Fruit fly (Drosophila melanogaster) whole organism, embryonic: ENCODE measurements around the gene COX7AL.

ENCODE experiments used
- BtbVII ChIP-seq: fragments of 200-800 bp; sonication (Bioruptor generic); optimal IDR thresholded peaks from 3 replicates; lab custom pipeline; 2017; ENCODE audit warnings: missing biosample characterization, mild to moderate bottlenecking, missing genetic modification characterization
- CG13624 ChIP-seq: fragments of 200-800 bp; sonication (Bioruptor generic); optimal IDR thresholded peaks from 2 replicates; lab custom pipeline; 2016; ENCODE audit warnings: missing biosample characterization, missing genetic modification characterization
- CG17361 ChIP-seq: fragments of 200-800 bp; sonication (Bioruptor generic); IDR thresholded peaks from 3 replicates; pipeline ENCODE4 v1.3.6; 2022; ENCODE audit warnings: missing biosample characterization, missing genetic modification characterization
- CG18011 ChIP-seq: fragments of 200-800 bp; sonication (Bioruptor generic); optimal IDR thresholded peaks from 2 replicates; lab custom pipeline; 2017; ENCODE audit warnings: missing biosample characterization, missing genetic modification characterization, mild to moderate bottlenecking, moderate library complexity, missing genotype
- CG2678 ChIP-seq: fragments of 200-800 bp; sonication (Bioruptor generic); optimal IDR thresholded peaks from 3 replicates; lab custom pipeline; 2019; ENCODE audit warnings: missing biosample characterization, mild to moderate bottlenecking, missing genetic modification characterization, moderate library complexity
- CG30403 ChIP-seq: fragments of 200-800 bp; sonication (Bioruptor generic); optimal IDR thresholded peaks from 3 replicates; lab custom pipeline; 2016; ENCODE audit warnings: missing biosample characterization, missing genetic modification characterization
- CG4360 ChIP-seq: fragments of 200-800 bp; sonication (Bioruptor generic); IDR thresholded peaks from 2 replicates; pipeline ENCODE4 v1.3.6; 2022; ENCODE audit warnings: missing biosample characterization, missing genetic modification characterization
- CG43689 ChIP-seq: fragments of 200-800 bp; sonication (Bioruptor generic); IDR thresholded peaks from 2 replicates; pipeline ENCODE4 v1.3.6; 2022; ENCODE audit warnings: missing biosample characterization, missing genetic modification characterization
- CG4617 ChIP-seq: fragments of 200-800 bp; sonication (Bioruptor generic); optimal IDR thresholded peaks from 3 replicates; lab custom pipeline; 2016; ENCODE audit warnings: missing biosample characterization, missing genetic modification characterization, borderline replicate concordance
- CG6854 ChIP-seq: fragments of 200-800 bp; sonication (Bioruptor generic); optimal IDR thresholded peaks from 3 replicates; lab custom pipeline; 2017; ENCODE audit warnings: missing biosample characterization, mild to moderate bottlenecking, missing genetic modification characterization
- CG7556 ChIP-seq: fragments of 200-800 bp; sonication (Bioruptor generic); optimal IDR thresholded peaks from 2 replicates; lab custom pipeline; 2017; ENCODE audit warnings: missing biosample characterization, mild to moderate bottlenecking, missing genetic modification characterization
- CG7745 ChIP-seq: fragments of 200-800 bp; sonication (Bioruptor generic); optimal IDR thresholded peaks from 2 replicates; lab custom pipeline; 2018; ENCODE audit warnings: missing biosample characterization, mild to moderate bottlenecking, missing genetic modification characterization, moderate library complexity
- CG8359 ChIP-seq: fragments of 200-800 bp; sonication (Bioruptor generic); optimal IDR thresholded peaks from 2 replicates; lab custom pipeline; 2017; ENCODE audit warnings: missing biosample characterization, mild to moderate bottlenecking, missing genetic modification characterization, borderline replicate concordance
- CG8944 ChIP-seq: fragments of 200-800 bp; sonication (Bioruptor generic); optimal IDR thresholded peaks from 3 replicates; lab custom pipeline; 2016; ENCODE audit warnings: missing biosample characterization, missing genetic modification characterization
- CG9437 ChIP-seq: fragments of 200-800 bp; sonication (Bioruptor generic); optimal IDR thresholded peaks from 2 replicates; lab custom pipeline; 2018; ENCODE audit warnings: missing biosample characterization, mild to moderate bottlenecking, missing genetic modification characterization
- Chrac-16 ChIP-seq: fragments of 200-800 bp; sonication (Bioruptor generic); optimal IDR thresholded peaks from 3 replicates; lab custom pipeline; 2016; ENCODE audit warnings: missing biosample characterization, missing genetic modification characterization
- CoRest ChIP-seq: fragments of 200-800 bp; sonication (Bioruptor generic); optimal IDR thresholded peaks from 3 replicates; lab custom pipeline; 2018; ENCODE audit warnings: missing biosample characterization, mild to moderate bottlenecking, missing genetic modification characterization, moderate library complexity
- CrebB ChIP-seq: fragments of 200-800 bp; sonication (Bioruptor generic); optimal IDR thresholded peaks from 3 replicates; lab custom pipeline; 2018; ENCODE audit warnings: missing biosample characterization, mild to moderate bottlenecking, missing genetic modification characterization
- Doc2 ChIP-seq: fragments of 200-800 bp; sonication (Bioruptor generic); IDR thresholded peaks from 2 replicates; pipeline ENCODE4 v1.3.6; 2022; ENCODE audit warnings: missing biosample characterization, missing genetic modification characterization
- E2f2 ChIP-seq: fragments of 200-800 bp; sonication (Bioruptor generic); IDR thresholded peaks from 2 replicates; pipeline ENCODE4 v1.3.6; 2022; ENCODE audit warnings: missing biosample characterization, missing genetic modification characterization
- Myb ChIP-seq: fragments of 200-800 bp; sonication (Bioruptor generic); optimal IDR thresholded peaks from 2 replicates; lab custom pipeline; 2016; ENCODE audit warnings: missing biosample characterization, missing genetic modification characterization
- NFAT ChIP-seq: fragments of 200-800 bp; sonication (Bioruptor generic); IDR thresholded peaks from 2 replicates; pipeline ENCODE4 v1.3.6; 2022; ENCODE audit warnings: missing biosample characterization, missing genetic modification characterization
- Sin3A ChIP-seq: fragments of >200 bp; optimal IDR thresholded peaks from 2 replicates; lab custom pipeline; 2018
- Six4 ChIP-seq: fragments of 200-800 bp; sonication (Bioruptor generic); optimal IDR thresholded peaks from 2 replicates; lab custom pipeline; 2016; ENCODE audit warnings: missing biosample characterization, missing genetic modification characterization
- YL-1 ChIP-seq: fragments of 200-800 bp; sonication (Bioruptor generic); optimal IDR thresholded peaks from 3 replicates; lab custom pipeline; 2017; ENCODE audit warnings: missing biosample characterization, mild to moderate bottlenecking, missing genetic modification characterization
- ash1 ChIP-seq: fragments of 200-800 bp; sonication (Bioruptor generic); optimal IDR thresholded peaks from 2 replicates; lab custom pipeline; 2018; ENCODE audit warnings: missing biosample characterization, mild to moderate bottlenecking, missing genetic modification characterization
- ato ChIP-seq: fragments of 200-800 bp; sonication (Bioruptor generic); IDR thresholded peaks from 2 replicates; pipeline ENCODE4 v1.3.6; 2022; ENCODE audit warnings: missing biosample characterization, missing genetic modification characterization; ENCODE audit not compliant: partially characterized antibody
- bab2 ChIP-seq: fragments of 200-800 bp; sonication (Bioruptor generic); optimal IDR thresholded peaks from 2 replicates; lab custom pipeline; 2016; ENCODE audit warnings: missing biosample characterization, missing genetic modification characterization
- cas ChIP-seq: fragments of 200-800 bp; sonication (Bioruptor generic); IDR thresholded peaks from 2 replicates; pipeline ENCODE4 v1.3.6; 2022; ENCODE audit warnings: missing biosample characterization, missing genetic modification characterization
- cg ChIP-seq: fragments of 200-800 bp; sonication (Bioruptor generic); optimal IDR thresholded peaks from 3 replicates; lab custom pipeline; 2019; ENCODE audit warnings: missing biosample characterization, mild to moderate bottlenecking, missing genetic modification characterization, moderate library complexity
- chif ChIP-seq, 2 experiments: fragments of 200-800 bp; sonication (Bioruptor generic); optimal IDR thresholded peaks; 3 replicates each; lab custom pipeline; 2016; ENCODE audit warnings: missing biosample characterization in 2 of 2, missing genetic modification characterization in 2 of 2
- dm ChIP-seq: fragments of 200-800 bp; sonication (Bioruptor generic); optimal IDR thresholded peaks from 3 replicates; lab custom pipeline; 2016; ENCODE audit warnings: missing biosample characterization, missing genetic modification characterization
- gcm2 ChIP-seq: fragments of 200-800 bp; sonication (Bioruptor generic); optimal IDR thresholded peaks from 2 replicates; lab custom pipeline; 2016; ENCODE audit warnings: missing biosample characterization, missing genetic modification characterization
- grn ChIP-seq: fragments of 200-800 bp; sonication (Bioruptor generic); optimal IDR thresholded peaks from 3 replicates; lab custom pipeline; 2017; ENCODE audit warnings: missing biosample characterization, missing genetic modification characterization
- hbn ChIP-seq: fragments of 200-800 bp; sonication (Bioruptor generic); IDR thresholded peaks from 2 replicates; pipeline ENCODE4 v1.3.6; 2022; ENCODE audit warnings: missing biosample characterization, missing genetic modification characterization; ENCODE audit not compliant: partially characterized antibody
- hkb ChIP-seq, 2 experiments: fragments of 200-800 bp in 1 of 2; fragments of >200 bp in 1 of 2; sonication (Bioruptor generic) in 1 of 2; IDR thresholded peaks in 1 of 2; optimal IDR thresholded peaks in 1 of 2; 2 replicates each; pipeline versions ENCODE4 v1.3.6 to Lab custom; 2017 to 2022; ENCODE audit warnings: missing biosample characterization in 1 of 2, missing genetic modification characterization in 1 of 2
- jigr1 ChIP-seq: fragments of 200-800 bp; sonication (Bioruptor generic); IDR thresholded peaks from 3 replicates; pipeline ENCODE4 v1.3.6; 2022; ENCODE audit warnings: missing biosample characterization, missing genetic modification characterization
- kah ChIP-seq: fragments of 200-800 bp; sonication (Bioruptor generic); optimal IDR thresholded peaks from 2 replicates; lab custom pipeline; 2018; ENCODE audit warnings: missing biosample characterization, mild to moderate bottlenecking, missing genetic modification characterization
- lmd ChIP-seq: fragments of 200-800 bp; sonication (Bioruptor generic); IDR thresholded peaks from 2 replicates; pipeline ENCODE4 v1.3.6; 2022; ENCODE audit warnings: missing biosample characterization, missing genetic modification characterization
- lola ChIP-seq, 3 experiments: fragments of >200 bp in 2 of 3; fragments of 200-800 bp in 1 of 3; sonication (Bioruptor generic) in 1 of 3; optimal IDR thresholded peaks; 2 replicates each; lab custom pipeline; 2017 to 2019; ENCODE audit warnings: missing biosample characterization in 3 of 3, missing genetic modification characterization in 3 of 3, mild to moderate bottlenecking in 1 of 3, moderate library complexity in 1 of 3
- maf-S ChIP-seq: fragments of 200-800 bp; sonication (Bioruptor generic); optimal IDR thresholded peaks from 2 replicates; lab custom pipeline; 2016; ENCODE audit warnings: missing biosample characterization, missing genetic modification characterization
- nerfin-1 ChIP-seq: fragments of 200-800 bp; sonication (Bioruptor generic); optimal IDR thresholded peaks from 3 replicates; lab custom pipeline; 2019; ENCODE audit warnings: missing biosample characterization, mild to moderate bottlenecking, missing genetic modification characterization, moderate library complexity
- nmo ChIP-seq: fragments of 200-800 bp; sonication (Bioruptor generic); optimal IDR thresholded peaks from 2 replicates; lab custom pipeline; 2018; ENCODE audit warnings: missing biosample characterization, mild to moderate bottlenecking, missing genetic modification characterization, moderate library complexity
- sim ChIP-seq: fragments of 200-800 bp; sonication (Bioruptor generic); IDR thresholded peaks from 2 replicates; pipeline ENCODE4 v1.3.6; 2022; ENCODE audit warnings: missing biosample characterization, missing genetic modification characterization
- sna ChIP-seq: fragments of 200-800 bp; sonication (Bioruptor generic); IDR thresholded peaks from 2 replicates; pipeline ENCODE4 v1.3.6; 2022; ENCODE audit warnings: missing biosample characterization, missing genetic modification characterization; ENCODE audit not compliant: partially characterized antibody
- tio ChIP-seq: fragments of 200-800 bp; sonication (Bioruptor generic); optimal IDR thresholded peaks from 2 replicates; lab custom pipeline; 2017; ENCODE audit warnings: missing biosample characterization, missing genetic modification characterization, inconsistent platforms
- wek ChIP-seq: fragments of 200-800 bp; sonication (Bioruptor generic); optimal IDR thresholded peaks from 3 replicates; lab custom pipeline; 2018; ENCODE audit warnings: missing biosample characterization, mild to moderate bottlenecking, missing genetic modification characterization, moderate library complexity
- yki ChIP-seq: fragments of >200 bp; optimal IDR thresholded peaks from 3 replicates; lab custom pipeline; 2018
- z ChIP-seq: fragments of 200-800 bp; sonication (Bioruptor generic); IDR thresholded peaks from 3 replicates; pipeline ENCODE4 v1.3.6; 2022; ENCODE audit warnings: missing biosample characterization, missing genetic modification characterization
- zfh1 ChIP-seq: fragments of 200-800 bp; sonication (Bioruptor generic); IDR thresholded peaks from 3 replicates; pipeline ENCODE4 v1.3.6; 2022; ENCODE audit warnings: missing biosample characterization, missing genetic modification characterization
- zfh2 ChIP-seq: fragments of 200-800 bp; sonication (Bioruptor generic); optimal IDR thresholded peaks from 2 replicates; lab custom pipeline; 2016; ENCODE audit warnings: missing biosample characterization, missing genetic modification characterization

Gene COX7AL

DNA sequence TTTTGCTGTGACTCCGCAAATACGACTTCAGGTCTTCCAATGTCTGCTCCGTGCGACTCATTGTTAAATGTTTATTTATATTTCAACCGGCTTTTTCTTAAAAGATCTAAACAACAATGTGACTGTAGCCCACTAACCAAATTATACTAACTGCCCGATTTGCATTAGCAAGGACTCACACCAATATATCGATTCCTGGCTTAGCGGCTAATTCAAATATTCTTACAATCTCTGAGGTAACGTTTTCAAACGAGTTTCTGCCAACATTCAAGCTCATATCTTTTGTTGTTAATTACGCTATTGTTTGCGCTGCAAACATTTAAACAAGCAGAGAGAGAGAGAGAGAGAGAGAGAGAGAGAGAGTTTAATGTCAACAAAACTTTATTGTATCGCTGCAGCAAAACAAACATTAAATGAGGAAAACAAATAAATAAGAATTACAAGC is 34.9 kb upstream of the COX7AL start, which contains the start of gene tex (continued):
- TF ChIP-seq grn = peak; percentile 26
- no peak for TF ChIP-seq jigr1
- peak; percentile 24 for TF ChIP-seq CG7745 (tag; lab: Kevin White, UChicago)
- no peak for TF ChIP-seq CG43689 (GFP tag; lab: Robert Waterston, UW)
- peak; percentile 98 for TF ChIP-seq E2f2 (GFP tag; lab: Robert Waterston, UW)
- no peak for TF ChIP-seq BtbVII (GFP tag; lab: Kevin White, UChicago)
- no peak for TF ChIP-seq dm (GFP tag; lab: Kevin White, UChicago)
- TF ChIP-seq CG7556 (GFP tag; lab: Kevin White, UChicago) = no peak
- peak; percentile 57 for TF ChIP-seq wek
- 0 out of 2 replicates have a peak, but pooled peaks have one; percentile 52 for TF ChIP-seq sim (GFP tag; lab: Robert Waterston, UW)
- peak; percentile 36 for TF ChIP-seq bab2 (GFP tag; lab: Kevin White, UChicago)
- peak; percentile 46 for TF ChIP-seq CG8359
- TF ChIP-seq Chrac-16 = no peak
- no peak for TF ChIP-seq CG9437 (GFP tag; lab: Kevin White, UChicago)
- no peak for TF ChIP-seq lmd (GFP tag; lab: Robert Waterston, UW)
- TF ChIP-seq CG4360 (GFP tag; lab: Robert Waterston, UW) = no peak
- TF ChIP-seq CG2678 (tag; lab: Kevin White, UChicago) = no peak
- TF ChIP-seq CG17361 (GFP tag; lab: Robert Waterston, UW) = peak; percentile 37; the same call in 2 of the 3 replicates
- peak; percentile 22 for TF ChIP-seq Six4 (GFP tag; lab: Kevin White, UChicago)
- no peak for TF ChIP-seq z
- no peak for TF ChIP-seq hkb (optimal IDR thresholded peaks at IDR 0.05; lab: Kevin White, UChicago)
- TF ChIP-seq hkb (GFP tag; IDR thresholded peaks at IDR 0.05; lab: Robert Waterston, UW) = peak; percentile 37; the same call in 1 of the 2 replicates
- TF ChIP-seq YL-1 (GFP tag; lab: Kevin White, UChicago) = peak; percentile 23
- TF ChIP-seq gcm2 (GFP tag; lab: Kevin White, UChicago) = no peak
- TF ChIP-seq ash1 (GFP tag; lab: Kevin White, UChicago) = no peak
- no peak for TF ChIP-seq tio (GFP tag; lab: Kevin White, UChicago)
- peak; percentile 55 for TF ChIP-seq nmo (GFP tag; lab: Kevin White, UChicago)
- peak; percentile 7 for TF ChIP-seq CoRest (tag; lab: Kevin White, UChicago)
- TF ChIP-seq cg = no peak
- TF ChIP-seq ato (GFP tag; lab: Robert Waterston, UW) = no peak
- TF ChIP-seq nerfin-1 = peak; percentile 75
- TF ChIP-seq hbn (GFP tag; lab: Robert Waterston, UW) = peak; percentile 28; the same call in 1 of the 2 replicates
- TF ChIP-seq kah (GFP tag; lab: Kevin White, UChicago) = peak; percentile 17
- TF ChIP-seq sna (GFP tag; lab: Robert Waterston, UW) = 0 out of 2 replicates have a peak, but pooled peaks have one; percentile 44
- no peak for TF ChIP-seq CG13624 (GFP tag; lab: Kevin White, UChicago)
- peak in 1 of 2 experiments; percentile 14 for TF ChIP-seq chif (GFP tag; optimal IDR thresholded peaks at IDR 0.05; lab: Kevin White, UChicago)
- TF ChIP-seq maf-S (GFP tag; lab: Kevin White, UChicago) = no peak
- TF ChIP-seq CrebB = no peak
- no peak for TF ChIP-seq CG4617 (GFP tag; lab: Kevin White, UChicago)
- TF ChIP-seq CG6854 (GFP tag; lab: Kevin White, UChicago) = no peak
- TF ChIP-seq CG18011 (GFP tag; lab: Kevin White, UChicago) = no peak
- TF ChIP-seq Myb = peak; percentile 59
- no peak for TF ChIP-seq CG8944 (GFP tag; lab: Kevin White, UChicago)
- TF ChIP-seq zfh2 (GFP tag; lab: Kevin White, UChicago) = no peak
- peak; percentile 26 for TF ChIP-seq Sin3A (lab: Kevin White, UChicago)
- no peak for TF ChIP-seq NFAT
- no peak for TF ChIP-seq cas (GFP tag; lab: Robert Waterston, UW)
- TF ChIP-seq yki (lab: Kevin White, UChicago) = no peak
- TF ChIP-seq CG30403 (GFP tag; lab: Kevin White, UChicago) = no peak
- TF ChIP-seq Doc2 (GFP tag; lab: Robert Waterston, UW) = no peak
- TF ChIP-seq zfh1 (GFP tag; lab: Robert Waterston, UW) = no peak
- peak in 1 of 3 experiments; percentile 49 for TF ChIP-seq lola (GFP tag; optimal IDR thresholded peaks at IDR 0.05; lab: Kevin White, UChicago)
